Fruit fly (Drosophila melanogaster): Measurements from ENCODE around the gene cav.

- TF ChIP-seq Pif1B (GFP tag; optimal IDR thresholded peaks at IDR 0.05) (no peak), CG9948 (tag; optimal IDR thresholded peaks at IDR 0.05) (peak; percentile 8), CG8159 (tag; optimal IDR thresholded peaks at IDR 0.05) (no peak), CG34367 (tag; optimal IDR thresholded peaks at IDR 0.05) (no peak), CG4496 (GFP tag; IDR thresholded peaks at IDR 0.05) (peak; percentile 76; the same call in 2 of the 3 replicates), EcR (GFP tag; optimal IDR thresholded peaks at IDR 0.05) (no peak), CG10348 (GFP tag; IDR thresholded peaks at IDR 0.05) (no peak)
These were observed 12.7 kb downstream of the cav start for dm6 chr3R:24233366-24234161.

All from whole organism, pupa.